Worm (Caenorhabditis elegans): ENCODE measurements around the gene Y26G10.4.

Gene Y26G10.4

ce11 chrV:17700728-17701262 is 1.8 kb upstream of the Y26G10.4 start, which contains the start of the genes Y26G10.5 and srh-32:
TSS of gene Y26G10.5 (minus strand) at chrV:17700828.
TSS of gene srh-32 (plus strand) at chrV:17701212.
- no peak for TF ChIP-seq zag-1 (tag; optimal IDR thresholded peaks at IDR 0.05)
- peak; percentile 55 for TF ChIP-seq aha-1 (tag)

- TF ChIP-seq nhr-42 (GFP tag; IDR thresholded peaks at IDR 0.05) = no peak
- TF ChIP-seq nhr-25 (tag; optimal IDR thresholded peaks at IDR 0.05; ENCODE audit: borderline replicate concordance, insufficient read depth) = no peak
- TF ChIP-seq Y48G9A.11 (GFP tag; IDR thresholded peaks at IDR 0.05) = no peak
- no peak for TF ChIP-seq nhr-102 (tag; optimal IDR thresholded peaks at IDR 0.05)
- TF ChIP-seq lim-7 (GFP tag; IDR thresholded peaks at IDR 0.05) = no peak
- TF ChIP-seq dmd-9 (GFP tag; IDR thresholded peaks at IDR 0.05) = no peak
- TF ChIP-seq madf-9 (GFP tag; conservative IDR thresholded peaks at IDR 0.05) = no peak
- no peak for TF ChIP-seq unc-62 (GFP tag; optimal IDR thresholded peaks at IDR 0.05 in 1 of 2)
- no peak for TF ChIP-seq unc-62 (tag; optimal IDR thresholded peaks at IDR 0.05)
- no peak for TF ChIP-seq spr-3 (GFP tag; optimal IDR thresholded peaks at IDR 0.05)
- TF ChIP-seq lir-3 (tag; optimal IDR thresholded peaks at IDR 0.05) = no peak
- TF ChIP-seq lin-38 (GFP tag; IDR thresholded peaks at IDR 0.05) = no peak
Measured at ce11 chrV:17699659-17700058, 662 bp upstream of the Y26G10.4 start, which contains the start of gene Y26G10.6. TSS of gene Y26G10.6 (plus strand) at chrV:17699959.

- TF ChIP-seq ztf-11 (tag; optimal IDR thresholded peaks at IDR 0.05) = no peak
- no peak for TF ChIP-seq ceh-44 (GFP tag; IDR thresholded peaks at IDR 0.05)
- no peak for TF ChIP-seq set-16 (GFP tag; IDR thresholded peaks at IDR 0.05)
- TF ChIP-seq mdl-1 (tag; optimal IDR thresholded peaks at IDR 0.05) = no peak
- TF ChIP-seq unc-39 (tag; optimal IDR thresholded peaks at IDR 0.05) = no peak
- no peak for TF ChIP-seq dmd-8 (GFP tag; IDR thresholded peaks at IDR 0.05)
- TF ChIP-seq D1046.2 (GFP tag; IDR thresholded peaks at IDR 0.05) = no peak
- no peak for TF ChIP-seq nhr-76 (tag; optimal IDR thresholded peaks at IDR 0.05)
- TF ChIP-seq snpc-1.2 (GFP tag; IDR thresholded peaks at IDR 0.05) = no peak
- no peak for TF ChIP-seq arid-1 (GFP tag; conservative IDR thresholded peaks at IDR 0.05)
- no peak for TF ChIP-seq F26F4.8 (GFP tag; conservative IDR thresholded peaks at IDR 0.05)
Measured at ce11 chrV:17696753-17697152, 2.2 kb downstream of the Y26G10.4 start, which contains the start of gene spp-29. TSS of gene spp-29 (minus strand) at chrV:17696853.

- no peak for TF ChIP-seq T20F7.1 (GFP tag; optimal IDR thresholded peaks at IDR 0.05)
- no peak for TF ChIP-seq nhr-42 (GFP tag; IDR thresholded peaks at IDR 0.05)
- TF ChIP-seq mdt-29 (GFP tag; IDR thresholded peaks at IDR 0.05) = no peak
- no peak for TF ChIP-seq lin-15B (tag; optimal IDR thresholded peaks at IDR 0.05)
- TF ChIP-seq daf-19 (GFP tag; conservative IDR thresholded peaks at IDR 0.05) = no peak
- TF ChIP-seq gei-8 (GFP tag; optimal IDR thresholded peaks at IDR 0.05) = no peak
- no peak for TF ChIP-seq dmd-9 (GFP tag; IDR thresholded peaks at IDR 0.05)
Measured at ce11 chrV:17695802-17696201, 3.2 kb downstream of the Y26G10.4 start, which contains the start of gene Y26G10.1. TSS of gene Y26G10.1 (minus strand) at chrV:17695902.

ce11 chrV:17694260-17694659 is 4.7 kb downstream of the Y26G10.4 start:
- no peak for TF ChIP-seq fos-1 (tag; optimal IDR thresholded peaks at IDR 0.05)
- TF ChIP-seq zag-1 (tag; optimal IDR thresholded peaks at IDR 0.05) = no peak
- TF ChIP-seq tag-97 (GFP tag; IDR thresholded peaks at IDR 0.05) = no peak
- TF ChIP-seq fkh-10 (GFP tag; optimal IDR thresholded peaks at IDR 0.05) = no peak
- no peak for TF ChIP-seq hmg-1.1 (GFP tag; IDR thresholded peaks at IDR 0.05)
- TF ChIP-seq F10B5.3 (tag; optimal IDR thresholded peaks at IDR 0.05) = no peak
- TF ChIP-seq pqm-1 (tag; optimal IDR thresholded peaks at IDR 0.05) = peak; percentile 75
- no peak for TF ChIP-seq vab-7 (GFP tag; IDR thresholded peaks at IDR 0.05)
